Fruit fly (Drosophila melanogaster): ENCODE data around the gene CG43098.

Gene CG43098

DNA sequence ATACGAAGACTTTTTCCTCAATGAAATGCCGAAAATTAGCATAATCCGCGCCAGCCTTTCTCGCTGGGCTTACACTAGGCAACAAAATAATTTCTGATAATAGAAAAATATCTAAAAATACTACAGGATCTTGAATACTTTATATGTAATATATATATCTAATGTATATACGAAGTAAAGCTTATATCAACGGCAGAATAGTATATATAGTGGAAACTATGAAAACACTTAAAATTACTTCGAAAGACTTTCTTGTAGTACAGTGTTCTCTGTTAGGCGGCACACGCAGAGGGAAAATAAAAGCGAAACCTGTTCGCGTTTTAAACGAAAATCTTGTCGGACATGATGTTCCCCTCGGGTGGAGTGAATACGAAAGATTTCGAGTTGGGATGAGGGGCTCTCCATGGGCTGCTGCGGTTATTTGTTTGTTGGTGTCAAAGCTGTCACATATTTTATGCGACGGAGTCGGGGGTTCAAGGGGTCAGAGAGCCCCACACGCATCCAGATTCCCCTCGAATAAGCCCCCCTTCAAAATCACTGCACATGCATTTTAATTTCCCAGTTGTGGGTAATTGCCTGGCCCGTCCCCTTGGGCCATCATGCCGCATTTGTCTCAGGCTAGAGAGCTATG is 24.6 kb upstream of the CG43098 start (continued):
- TF ChIP-seq sima (GFP tag; optimal IDR thresholded peaks at IDR 0.05): no peak
- no peak; the same call in 2 of the 3 replicates for TF ChIP-seq so (GFP tag; IDR thresholded peaks at IDR 0.05)
- peak; percentile 66 for TF ChIP-seq CG2202 (tag; optimal IDR thresholded peaks at IDR 0.05)
- TF ChIP-seq CG11560 (tag; IDR thresholded peaks at IDR 0.05): no peak
- peak; percentile 83 for TF ChIP-seq CG15601 (tag; optimal IDR thresholded peaks at IDR 0.05)
- TF ChIP-seq CG18476 (GFP tag; optimal IDR thresholded peaks at IDR 0.05): no peak
- TF ChIP-seq CG2120 (GFP tag; optimal IDR thresholded peaks at IDR 0.05): no peak
- TF ChIP-seq sisA (GFP tag; IDR thresholded peaks at IDR 0.05): 0 out of 2 replicates have a peak, but pooled peaks have one; percentile 17
- TF ChIP-seq cato (GFP tag; optimal IDR thresholded peaks at IDR 0.05; ENCODE audit: borderline replicate concordance): no peak
- TF ChIP-seq abd-A (tag; optimal IDR thresholded peaks at IDR 0.05): no peak
- no peak for TF ChIP-seq ssp (GFP tag; IDR thresholded peaks at IDR 0.05)
- TF ChIP-seq CG34376 (GFP tag; optimal IDR thresholded peaks at IDR 0.05): no peak
- TF ChIP-seq Vsx1 (GFP tag; optimal IDR thresholded peaks at IDR 0.05): peak; percentile 69
- TF ChIP-seq Hmx (GFP tag; optimal IDR thresholded peaks at IDR 0.05): no peak
- no peak for TF ChIP-seq Max (GFP tag; optimal IDR thresholded peaks at IDR 0.05)
- 0 out of 2 replicates have a peak, but pooled peaks have one; percentile 15 for TF ChIP-seq CG32767 (GFP tag; IDR thresholded peaks at IDR 0.05)
- TF ChIP-seq Ssrp (tag; optimal IDR thresholded peaks at IDR 0.05): peak; percentile 72
- TF ChIP-seq CG1602 (GFP tag; optimal IDR thresholded peaks at IDR 0.05): peak; percentile 7
- no peak for TF ChIP-seq CG4404 (GFP tag; IDR thresholded peaks at IDR 0.05)
- TF ChIP-seq sob (GFP tag; IDR thresholded peaks at IDR 0.05): 0 out of 2 replicates have a peak, but pooled peaks have one; percentile 12
- TF ChIP-seq grau (tag; optimal IDR thresholded peaks at IDR 0.05): peak; percentile 73
- TF ChIP-seq CG2199 (GFP tag; IDR thresholded peaks at IDR 0.05): no peak
- no peak for TF ChIP-seq emc (GFP tag; optimal IDR thresholded peaks at IDR 0.05)
- TF ChIP-seq CG34224 (GFP tag; IDR thresholded peaks at IDR 0.05; ENCODE audit: partially characterized antibody): no peak
- TF ChIP-seq ind (GFP tag; optimal IDR thresholded peaks at IDR 0.05): peak; percentile 13
- peak; percentile 2 for TF ChIP-seq pnt (GFP tag; optimal IDR thresholded peaks at IDR 0.05)
- TF ChIP-seq CG7372 (GFP tag; IDR thresholded peaks at IDR 0.05): no peak
- TF ChIP-seq CG8359 (GFP tag; optimal IDR thresholded peaks at IDR 0.05; ENCODE audit: borderline replicate concordance): peak; percentile 29
- TF ChIP-seq CG13775 (GFP tag; optimal IDR thresholded peaks at IDR 0.05): peak; percentile 34
- TF ChIP-seq CG6175 (GFP tag; IDR thresholded peaks at IDR 0.05): no peak
- TF ChIP-seq stwl (tag; optimal IDR thresholded peaks at IDR 0.05): no peak
- 0 out of 2 replicates have a peak, but pooled peaks have one; percentile 10 for TF ChIP-seq crol (GFP tag; IDR thresholded peaks at IDR 0.05)
- 0 out of 3 replicates have a peak, but pooled peaks have one; percentile 30 for TF ChIP-seq CG11456 (GFP tag; IDR thresholded peaks at IDR 0.05)
- no peak for TF ChIP-seq CG15479 (GFP tag; optimal IDR thresholded peaks at IDR 0.05)
- TF ChIP-seq CG14965 (GFP tag; optimal IDR thresholded peaks at IDR 0.05; ENCODE audit: borderline replicate concordance): no peak
- no peak for TF ChIP-seq Dll (GFP tag; IDR thresholded peaks at IDR 0.05; ENCODE audit: partially characterized antibody)
- TF ChIP-seq run (tag; optimal IDR thresholded peaks at IDR 0.05): peak; percentile 6
- peak; percentile 44 for TF ChIP-seq CG8281 (tag; optimal IDR thresholded peaks at IDR 0.05)
- peak; percentile 80 for TF ChIP-seq nmo (GFP tag; optimal IDR thresholded peaks at IDR 0.05)
- TF ChIP-seq sug (tag; optimal IDR thresholded peaks at IDR 0.05): peak; percentile 20
- 0 out of 2 replicates have a peak, but pooled peaks have one; percentile 26 for TF ChIP-seq chm (GFP tag; IDR thresholded peaks at IDR 0.05)
- TF ChIP-seq trem (tag; optimal IDR thresholded peaks at IDR 0.05): peak; percentile 78
- TF ChIP-seq Sry-β (GFP tag; optimal IDR thresholded peaks at IDR 0.05): peak; percentile 24
- no peak for TF ChIP-seq dati (GFP tag; IDR thresholded peaks at IDR 0.05)
- TF ChIP-seq vnd (GFP tag; IDR thresholded peaks at IDR 0.05; ENCODE audit: partially characterized antibody): no peak
- no peak for TF ChIP-seq CG3163 (GFP tag; optimal IDR thresholded peaks at IDR 0.05)
- no peak for TF ChIP-seq GATAe (GFP tag; conservative IDR thresholded peaks at IDR 0.05)
- TF ChIP-seq onecut (GFP tag; IDR thresholded peaks at IDR 0.05): peak; percentile 37
- peak; percentile 62 for TF ChIP-seq CG4707 (GFP tag; optimal IDR thresholded peaks at IDR 0.05)
- no peak for TF ChIP-seq Ada2b (GFP tag; IDR thresholded peaks at IDR 0.05)

Data from whole organism, embryonic.